Worm (Caenorhabditis elegans) whole organism, L1 larva: Measurements from ENCODE around the gene rps-25.

ENCODE experiments used
- F16B12.6 ChIP-seq: fragments of 150-350 bp; optimal IDR thresholded peaks from 2 replicates; lab custom pipeline; 2014; ENCODE audit warnings: missing biosample characterization, missing genetic modification characterization
- aha-1 ChIP-seq: fragments of 150-350 bp; optimal IDR thresholded peaks from 2 replicates; lab custom pipeline; 2014; ENCODE audit warnings: missing biosample characterization, missing genetic modification characterization
- aly-2 ChIP-seq: fragments of 150-350 bp; optimal IDR thresholded peaks from 2 replicates; lab custom pipeline; 2014; ENCODE audit warnings: missing biosample characterization, missing genetic modification characterization
- blmp-1 ChIP-seq: fragments of 150-350 bp; optimal IDR thresholded peaks from 2 replicates; lab custom pipeline; 2014; ENCODE audit warnings: missing biosample characterization, missing genetic modification characterization
- ceh-63 ChIP-seq: fragments of 200-800 bp; sonication (Bioruptor generic); optimal IDR thresholded peaks from 2 replicates; lab custom pipeline; 2018; ENCODE audit warnings: mild to moderate bottlenecking, missing genetic modification characterization, missing compliant biosample characterization
- ceh-82 ChIP-seq, 3 experiments: fragments of 150-350 bp in 1 of 3; sonication (generic microtip) in 2 of 3; optimal IDR thresholded peaks; 2 replicates each; lab custom pipeline; 2014 to 2017; ENCODE audit warnings: missing biosample characterization in 3 of 3, missing genetic modification characterization in 3 of 3
- ceh-88 ChIP-seq: fragments of 200-800 bp; sonication (Bioruptor generic); IDR thresholded peaks from 2 replicates; pipeline ENCODE4 v1.3.6; 2022; ENCODE audit warnings: missing genetic modification characterization, missing compliant biosample characterization
- ces-1 ChIP-seq: fragments of 150-350 bp; optimal IDR thresholded peaks from 2 replicates; lab custom pipeline; 2014; ENCODE audit warnings: missing biosample characterization, missing genetic modification reagents, missing genetic modification characterization
- dpl-1 ChIP-seq, 3 experiments: fragments of 150-350 bp in 2 of 3; sonication (generic microtip) in 1 of 3; optimal IDR thresholded peaks; 2 replicates each; lab custom pipeline; 2014 to 2017; ENCODE audit warnings: missing biosample characterization in 3 of 3, missing genetic modification characterization in 3 of 3, missing genetic modification reagents in 3 of 3
- dsc-1 ChIP-seq: sonication (generic microtip); optimal IDR thresholded peaks from 2 replicates; lab custom pipeline; 2016; ENCODE audit warnings: mild to moderate bottlenecking, missing genetic modification characterization, missing compliant biosample characterization
- efl-1 ChIP-seq, 4 experiments: fragments of 150-350 bp; optimal IDR thresholded peaks in 3 of 4; peaks in 1 of 4; 1 replicate in 1 of 4; 2 replicates in 3 of 4; lab custom pipeline; 2014; ENCODE audit warnings: missing biosample characterization in 2 of 4, missing genetic modification characterization in 2 of 4, missing genetic modification reagents in 2 of 4
- egl-13 ChIP-seq: sonication (generic microtip); optimal IDR thresholded peaks from 2 replicates; lab custom pipeline; 2016; ENCODE audit warnings: missing genotype, missing genetic modification reagents, missing genetic modification characterization, missing compliant biosample characterization
- egl-27 ChIP-seq, 2 experiments: fragments of 150-350 bp in 1 of 2; sonication (generic microtip); optimal IDR thresholded peaks; 3 replicates each; lab custom pipeline; 2017 to 2018; ENCODE audit warnings: missing biosample characterization in 2 of 2, missing genetic modification characterization in 2 of 2, missing genetic modification reagents in 2 of 2
- elt-2 ChIP-seq: sonication (generic microtip); optimal IDR thresholded peaks from 2 replicates; lab custom pipeline; 2016; ENCODE audit warnings: missing genetic modification characterization, mild to moderate bottlenecking, inconsistent platforms, missing compliant biosample characterization, missing genetic modification reagents
- ets-5 ChIP-seq: fragments of 200-800 bp; sonication (Bioruptor generic); IDR thresholded peaks from 2 replicates; pipeline ENCODE4 v1.3.6; 2022; ENCODE audit warnings: missing genetic modification characterization, missing compliant biosample characterization
- fkh-10 ChIP-seq: sonication (generic microtip); optimal IDR thresholded peaks from 2 replicates; lab custom pipeline; 2017; ENCODE audit warnings: missing biosample characterization, missing genetic modification reagents, missing genetic modification characterization
- fkh-4 ChIP-seq: sonication (generic microtip); optimal IDR thresholded peaks from 2 replicates; lab custom pipeline; 2016; ENCODE audit warnings: missing compliant biosample characterization, missing genetic modification characterization, borderline replicate concordance
- fkh-8 ChIP-seq: sonication (generic microtip); optimal IDR thresholded peaks from 2 replicates; lab custom pipeline; 2016; ENCODE audit warnings: mild to moderate bottlenecking, missing genetic modification characterization, missing compliant biosample characterization
- grh-1 ChIP-seq: fragments of 200-800 bp; sonication (Bioruptor generic); IDR thresholded peaks from 2 replicates; pipeline ENCODE4 v1.3.6; 2022; ENCODE audit warnings: missing genetic modification reagents, missing genetic modification characterization, missing compliant biosample characterization
- hlh-4 ChIP-seq: sonication (generic microtip); optimal IDR thresholded peaks from 2 replicates; lab custom pipeline; 2016; ENCODE audit warnings: mild to moderate bottlenecking, missing genetic modification characterization, missing compliant biosample characterization
- hpl-2 ChIP-seq: fragments of 150-350 bp; optimal IDR thresholded peaks from 2 replicates; lab custom pipeline; 2014; ENCODE audit warnings: missing biosample characterization, missing genetic modification reagents, missing genetic modification characterization
- irx-1 ChIP-seq: sonication (generic microtip); optimal IDR thresholded peaks from 2 replicates; lab custom pipeline; 2016; ENCODE audit warnings: missing genetic modification characterization, missing compliant biosample characterization
- jun-1 ChIP-seq: fragments of 150-350 bp; optimal IDR thresholded peaks from 2 replicates; lab custom pipeline; 2014; ENCODE audit warnings: missing biosample characterization, missing genetic modification reagents, missing genetic modification characterization
- lin-14 ChIP-seq: fragments of 200-800 bp; sonication (Bioruptor generic); optimal IDR thresholded peaks from 2 replicates; lab custom pipeline; 2018; ENCODE audit warnings: mild to moderate bottlenecking, missing genetic modification characterization, moderate library complexity, missing compliant biosample characterization
- lin-35 ChIP-seq, 2 experiments: fragments of 150-350 bp; optimal IDR thresholded peaks; 2 replicates each; lab custom pipeline; 2014; ENCODE audit warnings: missing biosample characterization in 2 of 2, missing genetic modification characterization in 2 of 2, missing genetic modification reagents in 2 of 2
- lsy-2 ChIP-seq, 2 experiments: fragments of 150-350 bp; optimal IDR thresholded peaks; 2 replicates each; lab custom pipeline; 2014; ENCODE audit warnings: missing biosample characterization in 2 of 2, missing genetic modification characterization in 2 of 2
- mab-9 ChIP-seq: fragments of 200-800 bp; sonication (Bioruptor generic); IDR thresholded peaks from 2 replicates; pipeline ENCODE4 v1.3.6; 2022; ENCODE audit warnings: missing genetic modification reagents, missing genetic modification characterization, missing compliant biosample characterization
- nhr-12 ChIP-seq: sonication (generic microtip); optimal IDR thresholded peaks from 2 replicates; lab custom pipeline; 2017; ENCODE audit warnings: missing biosample characterization, missing genetic modification characterization
- nhr-47 ChIP-seq: sonication (generic microtip); optimal IDR thresholded peaks from 2 replicates; lab custom pipeline; 2016; ENCODE audit warnings: mild to moderate bottlenecking, missing genetic modification characterization, moderate library complexity, missing compliant biosample characterization
- nhr-71 ChIP-seq: sonication (generic microtip); optimal IDR thresholded peaks from 2 replicates; lab custom pipeline; 2016; ENCODE audit warnings: mild to moderate bottlenecking, missing genetic modification characterization, moderate library complexity, missing compliant biosample characterization
- nhr-76 ChIP-seq: sonication (generic microtip); optimal IDR thresholded peaks from 2 replicates; lab custom pipeline; 2017; ENCODE audit warnings: missing biosample characterization, missing genetic modification characterization
- nhr-77 ChIP-seq: fragments of 150-350 bp; optimal IDR thresholded peaks from 2 replicates; lab custom pipeline; 2014; ENCODE audit warnings: missing biosample characterization, missing genetic modification characterization
- nhr-85 ChIP-seq: sonication (generic microtip); peaks from one replicate; lab custom pipeline; 2016; ENCODE audit warnings: missing genetic modification characterization, inconsistent platforms, missing compliant biosample characterization
- pqm-1 ChIP-seq: sonication (generic microtip); optimal IDR thresholded peaks from 3 replicates; lab custom pipeline; 2017; ENCODE audit warnings: missing biosample characterization, missing genetic modification characterization
- rnt-1 ChIP-seq: sonication (generic microtip); optimal IDR thresholded peaks from 2 replicates; lab custom pipeline; 2016; ENCODE audit warnings: mild to moderate bottlenecking, missing genetic modification characterization, moderate library complexity, missing compliant biosample characterization
- snpc-4 ChIP-seq: fragments of 150-350 bp; optimal IDR thresholded peaks from 2 replicates; lab custom pipeline; 2014; ENCODE audit warnings: missing biosample characterization, missing genetic modification characterization
- snu-23 ChIP-seq: sonication (generic microtip); optimal IDR thresholded peaks from 2 replicates; lab custom pipeline; 2016; ENCODE audit warnings: missing genetic modification characterization, missing compliant biosample characterization
- sptf-1 ChIP-seq: fragments of 150-350 bp; optimal IDR thresholded peaks from 2 replicates; lab custom pipeline; 2014; ENCODE audit warnings: missing biosample characterization, missing genetic modification characterization
- swsn-7 ChIP-seq: sonication (generic microtip); optimal IDR thresholded peaks from 2 replicates; lab custom pipeline; 2016; ENCODE audit warnings: missing genetic modification characterization, missing compliant biosample characterization
- tbx-2 ChIP-seq: sonication (generic microtip); optimal IDR thresholded peaks from 2 replicates; lab custom pipeline; 2016; ENCODE audit warnings: missing genetic modification characterization, missing compliant biosample characterization
- unc-86 ChIP-seq: sonication (generic microtip); optimal IDR thresholded peaks from 2 replicates; lab custom pipeline; 2016; ENCODE audit warnings: missing genetic modification characterization, missing compliant biosample characterization
- xbp-1 ChIP-seq: sonication (generic microtip); optimal IDR thresholded peaks from 2 replicates; lab custom pipeline; 2016; ENCODE audit warnings: missing genetic modification characterization, missing compliant biosample characterization
- zag-1 ChIP-seq: fragments of 150-350 bp; optimal IDR thresholded peaks from 2 replicates; lab custom pipeline; 2014; ENCODE audit warnings: missing biosample characterization, missing genetic modification characterization
- ztf-4 ChIP-seq: fragments of 150-350 bp; optimal IDR thresholded peaks from 2 replicates; lab custom pipeline; 2014; ENCODE audit warnings: missing biosample characterization, missing genetic modification characterization

rps-25 gene

ce11 chrIV:5952966-5953365, 5.6 kb upstream of the rps-25 start:
- peak; percentile 71 for TF ChIP-seq ces-1 (GFP tag; lab: Kevin White, UChicago)
- no peak for TF ChIP-seq ztf-4 (tag; lab: Kevin White, UChicago)
- TF ChIP-seq dpl-1 (GFP tag; optimal IDR thresholded peaks at IDR 0.05; lab: Kevin White, UChicago), result peak in 1 of 3 experiments; percentile 11
- TF ChIP-seq zag-1 (tag; lab: Kevin White, UChicago), result peak; percentile 64
- TF ChIP-seq lsy-2 (tag; optimal IDR thresholded peaks at IDR 0.05; lab: Kevin White, UChicago), result peak; percentile 18 to 66
- peak; percentile 52 for TF ChIP-seq nhr-71 (tag; lab: Kevin White, UChicago)
- TF ChIP-seq mab-9 (GFP tag; lab: Robert Waterston, UW), result peak; percentile 71
- TF ChIP-seq egl-13 (tag; lab: Kevin White, UChicago), result peak; percentile 28
- TF ChIP-seq irx-1 (tag; lab: Kevin White, UChicago), result peak; percentile 43
- peak in 1 of 2 experiments; percentile 36 for TF ChIP-seq lin-35 (GFP tag; optimal IDR thresholded peaks at IDR 0.05; lab: Kevin White, UChicago)
- TF ChIP-seq fkh-10, result peak; percentile 63
- TF ChIP-seq fkh-8, result peak; percentile 56
- peak; percentile 49 for TF ChIP-seq swsn-7 (tag; lab: Kevin White, UChicago)
- peak; percentile 29 for TF ChIP-seq snu-23 (GFP tag; lab: Kevin White, UChicago)
- TF ChIP-seq efl-1 (optimal IDR thresholded peaks at IDR 0.05; lab: Kevin White, UChicago), result peak; percentile 9 to 18
- no peak for TF ChIP-seq efl-1 (GFP tag; optimal IDR thresholded peaks at IDR 0.05 in 1 of 2; lab: Kevin White, UChicago)
- TF ChIP-seq elt-2, result no peak
- TF ChIP-seq egl-27 (tag; optimal IDR thresholded peaks at IDR 0.05; lab: Kevin White, UChicago), result no peak
- TF ChIP-seq unc-86, result peak; percentile 37
- TF ChIP-seq nhr-47 (tag; lab: Kevin White, UChicago), result peak; percentile 65
- peak; percentile 57 for TF ChIP-seq tbx-2 (tag; lab: Kevin White, UChicago)
- TF ChIP-seq aly-2 (tag; lab: Kevin White, UChicago), result peak; percentile 15
- TF ChIP-seq dsc-1 (tag; lab: Kevin White, UChicago), result no peak
- peak; percentile 5 for TF ChIP-seq xbp-1
- TF ChIP-seq nhr-85 (tag; lab: Kevin White, UChicago), result no peak
- peak; percentile 94 for TF ChIP-seq lin-14 (GFP tag; lab: Kevin White, UChicago)
- peak; percentile 29 to 72 (median 52) for TF ChIP-seq ceh-82 (tag; optimal IDR thresholded peaks at IDR 0.05; lab: Kevin White, UChicago)

DNA sequence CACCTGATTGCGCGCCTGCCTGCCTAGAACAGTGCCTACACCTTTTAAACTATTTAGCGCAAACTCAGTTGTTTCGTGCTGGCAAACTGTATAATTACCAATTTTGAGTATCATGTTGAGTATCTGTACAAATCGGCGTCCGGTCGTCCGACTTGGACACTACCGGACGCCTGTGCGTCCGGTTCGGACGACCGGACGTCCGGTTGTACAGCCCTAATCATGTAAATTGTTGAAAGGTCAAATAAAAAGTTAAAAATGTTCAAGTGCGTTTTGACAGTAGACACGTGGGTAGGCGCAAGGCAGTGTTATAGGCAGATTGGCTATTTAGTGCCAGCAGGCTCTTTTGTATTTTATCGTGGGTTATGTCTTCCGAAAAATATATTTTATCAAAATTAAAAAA, 2.6 kb upstream of the rps-25 start:
- TF ChIP-seq snpc-4 (tag; lab: Kevin White, UChicago) (peak; percentile 15), elt-2 (no peak), nhr-71 (tag; lab: Kevin White, UChicago) (no peak)

DNA sequence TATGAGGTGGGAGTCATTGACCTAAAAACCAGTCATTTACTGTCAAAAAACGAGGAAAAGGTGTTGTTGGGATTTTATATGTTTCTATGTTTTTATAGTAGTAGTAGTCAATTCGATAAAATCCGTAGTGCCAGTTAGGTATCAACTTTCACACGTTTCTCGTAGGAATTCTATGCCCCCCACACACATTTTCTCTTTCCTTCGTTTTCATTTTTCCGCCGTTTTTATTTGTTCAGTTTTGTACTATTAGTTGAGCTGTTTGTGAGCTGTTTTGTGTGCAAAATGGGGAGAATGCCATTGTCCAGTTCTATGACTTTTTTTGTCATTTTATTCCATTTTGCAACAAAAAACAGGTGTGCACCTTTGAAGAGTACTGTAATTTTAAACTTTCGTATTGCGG, 1.3 kb upstream of the rps-25 start:
- no peak for TF ChIP-seq xbp-1
- no peak for TF ChIP-seq F16B12.6 (tag; lab: Kevin White, UChicago)
- no peak for TF ChIP-seq sptf-1 (tag; lab: Kevin White, UChicago)
- no peak for TF ChIP-seq hpl-2 (GFP tag; lab: Kevin White, UChicago)
- TF ChIP-seq snpc-4 (tag; lab: Kevin White, UChicago), result no peak
- TF ChIP-seq blmp-1, result peak; percentile 71
- no peak for TF ChIP-seq jun-1 (tag; lab: Kevin White, UChicago)

- no peak for TF ChIP-seq nhr-77
- TF ChIP-seq hlh-4 (tag; lab: Kevin White, UChicago), result no peak
- no peak for TF ChIP-seq unc-86
- TF ChIP-seq aha-1, result no peak
- no peak for TF ChIP-seq fkh-4
- no peak for TF ChIP-seq ets-5 (GFP tag; lab: Robert Waterston, UW)
- TF ChIP-seq nhr-71 (tag; lab: Kevin White, UChicago), result peak; percentile 43
- no peak for TF ChIP-seq lin-35 (GFP tag; optimal IDR thresholded peaks at IDR 0.05; lab: Kevin White, UChicago)
- TF ChIP-seq sptf-1 (tag; lab: Kevin White, UChicago), result no peak
- TF ChIP-seq grh-1 (GFP tag; lab: Robert Waterston, UW), result no peak
- TF ChIP-seq efl-1 (optimal IDR thresholded peaks at IDR 0.05; lab: Kevin White, UChicago), result peak; percentile 0 to 15
- peak in 1 of 2 experiments; percentile 70 for TF ChIP-seq efl-1 (GFP tag; optimal IDR thresholded peaks at IDR 0.05 in 1 of 2; lab: Kevin White, UChicago)
- TF ChIP-seq elt-2, result peak; percentile 16
- TF ChIP-seq rnt-1 (tag; lab: Kevin White, UChicago), result peak; percentile 21
- no peak for TF ChIP-seq ceh-63 (GFP tag; lab: Kevin White, UChicago)
- TF ChIP-seq pqm-1 (tag; lab: Kevin White, UChicago), result no peak
- peak; percentile 18 for TF ChIP-seq nhr-76 (tag; lab: Kevin White, UChicago)
- peak; percentile 3 for TF ChIP-seq ztf-4 (tag; lab: Kevin White, UChicago)
- TF ChIP-seq lsy-2 (tag; optimal IDR thresholded peaks at IDR 0.05; lab: Kevin White, UChicago), result peak in 1 of 2 experiments; percentile 57
- no peak for TF ChIP-seq nhr-12 (tag; lab: Kevin White, UChicago)
- TF ChIP-seq nhr-47 (tag; lab: Kevin White, UChicago), result peak; percentile 49
- TF ChIP-seq ceh-88 (GFP tag; lab: Robert Waterston, UW), result peak; percentile 36; the same call in 1 of the 2 replicates
These were observed 582 bp downstream of the rps-25 start, which contains the start of gene inx-7 for ce11 chrIV:5946602-5947444. TSS of gene inx-7 (minus strand) at chrIV:5946638.
